Worm (Caenorhabditis elegans): ENCODE measurements around the gene R02D5.8.

DNA sequence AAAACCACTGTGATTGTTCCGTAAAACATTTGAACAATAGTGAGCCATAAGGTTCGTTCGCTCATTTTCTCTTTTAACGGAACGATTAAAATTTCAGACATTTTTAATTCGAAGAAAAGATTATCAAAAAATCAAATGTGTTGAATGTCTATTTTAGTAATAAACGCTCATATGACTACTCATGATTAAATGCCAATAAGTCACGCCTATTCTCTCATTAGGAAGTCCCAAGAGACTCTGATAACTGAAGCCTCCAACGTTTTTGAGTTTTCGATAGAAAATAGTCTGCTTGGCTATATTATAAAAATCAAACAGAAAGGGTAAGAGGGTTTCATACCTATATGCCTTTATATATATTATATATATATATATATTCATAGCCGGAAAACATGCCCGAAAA is 37.0 kb upstream of the R02D5.8 start, which contains the start of gene srg-47:
- TF ChIP-seq ama-1 (optimal IDR thresholded peaks at IDR 0.05) (no peak), sox-4 (tag; optimal IDR thresholded peaks at IDR 0.05) (no peak), T23F11.4 (GFP tag; optimal IDR thresholded peaks at IDR 0.05) (no peak), fkh-10 (GFP tag; optimal IDR thresholded peaks at IDR 0.05) (no peak), pros-1 (tag; optimal IDR thresholded peaks at IDR 0.05) (no peak)
